Worm (Caenorhabditis elegans): Measurements from ENCODE around the gene grsp-2.
A peak's percentile ranks its signal among the peaks of the same experiment; 100 is the strongest.

- peak; percentile 55 for TF ChIP-seq nhr-11 (tag; optimal IDR thresholded peaks at IDR 0.05)
- TF ChIP-seq lin-13 (GFP tag; optimal IDR thresholded peaks at IDR 0.05): no peak
- no peak for TF ChIP-seq Y75B8A.6 (GFP tag; IDR thresholded peaks at IDR 0.05)
- TF ChIP-seq unc-39 (tag; optimal IDR thresholded peaks at IDR 0.05): no peak
- peak; percentile 91 for TF ChIP-seq hlh-30 (tag; optimal IDR thresholded peaks at IDR 0.05; ENCODE audit: insufficient read depth)
- TF ChIP-seq lsy-2 (tag; optimal IDR thresholded peaks at IDR 0.05): no peak
- TF ChIP-seq aly-2 (tag; optimal IDR thresholded peaks at IDR 0.05): no peak
- TF ChIP-seq unc-130 (GFP tag; optimal IDR thresholded peaks at IDR 0.05): no peak
- TF ChIP-seq unc-62 (GFP tag; optimal IDR thresholded peaks at IDR 0.05 in 1 of 2): peak in 1 of 2 experiments; percentile 98
- no peak for TF ChIP-seq unc-62 (tag; optimal IDR thresholded peaks at IDR 0.05)
- TF ChIP-seq nhr-25 (tag; optimal IDR thresholded peaks at IDR 0.05; ENCODE audit: borderline replicate concordance, insufficient read depth): peak; percentile 78
- TF ChIP-seq sdz-12 (GFP tag; optimal IDR thresholded peaks at IDR 0.05): no peak
- no peak for TF ChIP-seq nhr-237 (tag; optimal IDR thresholded peaks at IDR 0.05)
- no peak for TF ChIP-seq nhr-10 (tag; optimal IDR thresholded peaks at IDR 0.05)
- no peak for TF ChIP-seq egl-43 (GFP tag; IDR thresholded peaks at IDR 0.05)
Observed at ce11 chrIV:8782172-8782571, 34.0 kb upstream of the grsp-2 start.

All from whole organism, L4 larva.